Fruit fly (Drosophila melanogaster): Measurements from ENCODE around the gene thoc7.

The thoc7 gene

dm6 chr3L:203536-204135 is 8.9 kb downstream of the thoc7 start, which contains the start of gene NitFhit:
Gene NitFhit (plus strand): TSS chr3L:203730.
- TF ChIP-seq fru (GFP tag; optimal IDR thresholded peaks at IDR 0.05) (peak; percentile 38), brk (GFP tag; optimal IDR thresholded peaks at IDR 0.05) (no peak), br (GFP tag; optimal IDR thresholded peaks at IDR 0.05) (no peak), jim (GFP tag; optimal IDR thresholded peaks at IDR 0.05) (no peak), woc (GFP tag; optimal IDR thresholded peaks at IDR 0.05) (no peak), CG32264 (GFP tag; optimal IDR thresholded peaks at IDR 0.05) (no peak), Myc (optimal IDR thresholded peaks at IDR 0.05) (peak; percentile 6), Rel (GFP tag; optimal IDR thresholded peaks at IDR 0.05) (no peak), Rel (tag; optimal IDR thresholded peaks at IDR 0.05) (peak; percentile 32)

- TF ChIP-seq dmrt93B (GFP tag; optimal IDR thresholded peaks at IDR 0.05) (peak; percentile 60), lola (GFP tag; optimal IDR thresholded peaks at IDR 0.05) (no peak), Hr83 (GFP tag; optimal IDR thresholded peaks at IDR 0.05; ENCODE audit: poor library complexity, severe bottlenecking) (peak; percentile 89), sv (GFP tag; optimal IDR thresholded peaks at IDR 0.05) (peak; percentile 12), CG32264 (GFP tag; optimal IDR thresholded peaks at IDR 0.05) (no peak), Myc (optimal IDR thresholded peaks at IDR 0.05) (no peak), brk (GFP tag; optimal IDR thresholded peaks at IDR 0.05) (no peak), psq (GFP tag; optimal IDR thresholded peaks at IDR 0.05) (peak; percentile 52), br (GFP tag; optimal IDR thresholded peaks at IDR 0.05) (no peak), dsf (GFP tag; optimal IDR thresholded peaks at IDR 0.05; ENCODE audit: borderline replicate concordance) (no peak), usp (GFP tag; optimal IDR thresholded peaks at IDR 0.05) (no peak), HLH106 (tag; optimal IDR thresholded peaks at IDR 0.05) (peak; percentile 78), foxo (GFP tag; optimal IDR thresholded peaks at IDR 0.05) (peak in 1 of 2 experiments; percentile 75), Dfd (GFP tag; optimal IDR thresholded peaks at IDR 0.05) (no peak), ey (GFP tag; optimal IDR thresholded peaks at IDR 0.05) (no peak), CG9705 (GFP tag; optimal IDR thresholded peaks at IDR 0.05) (peak; percentile 57), Sp1 (GFP tag; optimal IDR thresholded peaks at IDR 0.05) (peak; percentile 69), Rel (GFP tag; optimal IDR thresholded peaks at IDR 0.05) (peak; percentile 6), Rel (tag; optimal IDR thresholded peaks at IDR 0.05) (no peak), Vsx2 (GFP tag; optimal IDR thresholded peaks at IDR 0.05; ENCODE audit: partially characterized antibody) (no peak), rgr (GFP tag; optimal IDR thresholded peaks at IDR 0.05) (peak; percentile 73), sage (GFP tag; optimal IDR thresholded peaks at IDR 0.05) (no peak), tai (GFP tag; optimal IDR thresholded peaks at IDR 0.05) (no peak), pan (optimal IDR thresholded peaks at IDR 0.05) (no peak), h (GFP tag; optimal IDR thresholded peaks at IDR 0.05) (peak; percentile 17), Mio (GFP tag; optimal IDR thresholded peaks at IDR 0.05) (no peak), jim (GFP tag; optimal IDR thresholded peaks at IDR 0.05) (no peak), Abd-B (GFP tag; optimal IDR thresholded peaks at IDR 0.05) (no peak), dl (GFP tag; optimal IDR thresholded peaks at IDR 0.05; ENCODE audit: insufficient read depth in 1 of 2, partially characterized antibody in 2 of 2) (no peak), Hr78 (GFP tag; optimal IDR thresholded peaks at IDR 0.05) (no peak), fru (GFP tag; optimal IDR thresholded peaks at IDR 0.05) (peak; percentile 6), GATAd (GFP tag; optimal IDR thresholded peaks at IDR 0.05) (no peak), OdsH (GFP tag; optimal IDR thresholded peaks at IDR 0.05) (peak; percentile 68), Jra (GFP tag; optimal IDR thresholded peaks at IDR 0.05) (no peak), CrebA (GFP tag; optimal IDR thresholded peaks at IDR 0.05; ENCODE audit: borderline replicate concordance) (no peak), Dif (GFP tag; optimal IDR thresholded peaks at IDR 0.05; ENCODE audit: partially characterized antibody) (no peak), Hnf4 (GFP tag; optimal IDR thresholded peaks at IDR 0.05) (no peak), N (GFP tag; optimal IDR thresholded peaks at IDR 0.05) (no peak), woc (GFP tag; optimal IDR thresholded peaks at IDR 0.05) (no peak)
Observed at dm6 chr3L:199754-200596, 12.5 kb downstream of the thoc7 start, which contains the start of the genes rno and mri. Gene rno (minus strand): TSS chr3L:199762. Gene mri (plus strand): TSS chr3L:200174.

Data from whole organism, wandering third instar larva.